Worm (Caenorhabditis elegans) whole organism, L2 larva: ENCODE results near the gene F32A5.4.

Source experiments
- aly-2 ChIP-seq: fragments of 150-350 bp; optimal IDR thresholded peaks from 2 replicates; lab custom pipeline; 2014; ENCODE audit warnings: missing biosample characterization, missing genetic modification characterization
- nhr-129 ChIP-seq: fragments of 150-350 bp; optimal IDR thresholded peaks from 2 replicates; lab custom pipeline; 2014; ENCODE audit warnings: missing biosample characterization, missing genetic modification characterization
- nhr-23 ChIP-seq: fragments of 150-350 bp; optimal IDR thresholded peaks from 2 replicates; lab custom pipeline; 2014; ENCODE audit warnings: missing biosample characterization, missing genetic modification reagents, missing genetic modification characterization
- sma-3 ChIP-seq: sonication (generic microtip); optimal IDR thresholded peaks from 2 replicates; lab custom pipeline; 2016; ENCODE audit warnings: missing genetic modification reagents, missing genetic modification characterization, missing compliant biosample characterization

- TF ChIP-seq nhr-129 (tag; lab: Kevin White, UChicago) (no peak), aly-2 (tag; lab: Kevin White, UChicago) (no peak), sma-3 (GFP tag; lab: Kevin White, UChicago) (no peak), nhr-23 (tag; lab: Kevin White, UChicago) (no peak)
These were observed 32.9 kb downstream of the F32A5.4 start, which contains the start of gene C30G12.4 for ce11 chrII:7261854-7262253.
